Worm (Caenorhabditis elegans) whole organism, L3 larva: ENCODE data around the gene egg-1.

Source experiments
- aly-2 ChIP-seq: fragments of 150-350 bp; optimal IDR thresholded peaks from 2 replicates; lab custom pipeline; 2014; ENCODE audit warnings: missing biosample characterization, missing genetic modification characterization
- egl-27 ChIP-seq: sonication (generic microtip); optimal IDR thresholded peaks from 4 replicates; lab custom pipeline; 2017; ENCODE audit warnings: missing biosample characterization, missing genetic modification reagents, missing genetic modification characterization

The egg-1 gene

ce11 chrIII:5769726-5770235 is 41.8 kb downstream of the egg-1 start, which contains the start of gene cutl-23 (continued):
- TF ChIP-seq aly-2 (tag; lab: Kevin White, UChicago) (no peak), egl-27 (no peak)
